Worm (Caenorhabditis elegans) whole organism, mixed stage, embryonic: ENCODE data around the gene str-61.

ENCODE experiments used
- ceh-39 ChIP-seq: fragments of 150-350 bp; optimal IDR thresholded peaks from 2 replicates; lab custom pipeline; 2014; ENCODE audit warnings: missing biosample characterization, missing genetic modification characterization
- elt-1 ChIP-seq: sonication (generic microtip); optimal IDR thresholded peaks from 2 replicates; lab custom pipeline; 2017; ENCODE audit warnings: missing genetic modification characterization, mild to moderate bottlenecking, missing compliant biosample characterization, antibody characterized with exemption, moderate library complexity, borderline replicate concordance; ENCODE audit not compliant: insufficient read depth
- flh-1 ChIP-seq: fragments of 200-800 bp; sonication (Bioruptor generic); optimal IDR thresholded peaks from 2 replicates; lab custom pipeline; 2018; ENCODE audit warnings: mild to moderate bottlenecking, missing genetic modification characterization, moderate library complexity, missing compliant biosample characterization
- hlh-1 ChIP-seq: fragments of 150-350 bp; optimal IDR thresholded peaks from 2 replicates; lab custom pipeline; 2014; ENCODE audit warnings: missing biosample characterization, missing genetic modification reagents, missing genetic modification characterization
- pha-4 ChIP-seq: fragments of 150-350 bp; optimal IDR thresholded peaks from 2 replicates; lab custom pipeline; 2018; ENCODE audit warnings: missing biosample characterization, missing genetic modification reagents, missing genetic modification characterization
- sptf-1 ChIP-seq: sonication (generic microtip); optimal IDR thresholded peaks from 2 replicates; lab custom pipeline; 2017; ENCODE audit warnings: mild to moderate bottlenecking, missing genetic modification characterization, moderate library complexity, missing compliant biosample characterization
- tbx-8 ChIP-seq: fragments of 200-800 bp; sonication (Bioruptor generic); optimal IDR thresholded peaks from 2 replicates; lab custom pipeline; 2018; ENCODE audit warnings: mild to moderate bottlenecking, missing genetic modification characterization, moderate library complexity, missing compliant biosample characterization
- unc-120 ChIP-seq: sonication (generic microtip); optimal IDR thresholded peaks from 2 replicates; lab custom pipeline; 2017; ENCODE audit warnings: missing genetic modification characterization, missing compliant biosample characterization; ENCODE audit not compliant: poor library complexity, severe bottlenecking
- zip-8 ChIP-seq: fragments of 150-350 bp; optimal IDR thresholded peaks from 2 replicates; lab custom pipeline; 2014; ENCODE audit warnings: missing biosample characterization, missing genetic modification characterization

Gene str-61

DNA sequence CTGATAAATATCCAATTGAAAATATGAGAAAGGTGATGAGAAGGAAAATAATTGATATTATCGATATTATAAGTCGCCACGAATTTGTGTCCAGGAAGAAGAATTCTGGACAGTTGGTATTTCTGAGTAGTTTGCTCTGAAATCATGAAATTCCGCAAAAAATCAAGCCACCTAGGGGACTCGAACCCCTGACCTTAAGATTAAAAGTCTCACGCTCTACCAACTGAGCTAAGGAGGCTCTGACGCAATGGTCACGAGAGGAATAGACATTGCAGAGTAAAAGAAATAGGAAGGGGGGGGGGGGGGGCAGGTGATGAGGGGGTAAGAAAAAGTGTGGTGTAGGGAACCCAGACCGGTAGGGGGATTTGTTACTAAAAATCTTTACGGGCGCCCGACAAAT, 49.2 kb downstream of the str-61 start (continued):
- TF ChIP-seq sptf-1 (peak; percentile 75), hlh-1 (tag; lab: Kevin White, UChicago) (peak; percentile 3)

DNA sequence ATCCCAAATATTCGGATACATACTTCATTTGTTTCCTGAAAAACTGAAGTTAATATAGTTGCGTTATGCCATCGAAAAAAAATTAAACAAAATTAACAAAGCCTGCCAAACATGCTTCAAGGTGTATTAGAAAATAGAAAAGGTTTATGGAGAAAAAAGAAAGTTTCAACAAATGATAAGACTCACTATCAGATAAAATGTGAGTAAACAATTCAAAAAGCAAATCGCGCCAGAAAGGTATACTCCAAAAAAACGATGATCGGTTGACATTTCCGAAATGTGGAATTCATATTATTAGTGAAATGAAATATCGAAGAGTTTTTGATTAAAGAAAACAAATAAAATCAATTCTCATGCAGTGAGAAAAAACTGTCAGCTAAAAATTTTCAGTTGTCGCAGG, 50.2 kb downstream of the str-61 start, which contains the start of gene Y70C5A.3:
Y70C5A.3 (minus strand) TSS at position 50 of the 400 bp plus-strand sequence.
- TF ChIP-seq tbx-8 (GFP tag; lab: Kevin White, UChicago): no peak
- no peak for TF ChIP-seq ceh-39 (tag; lab: Kevin White, UChicago)
- TF ChIP-seq pha-4: no peak
- no peak for TF ChIP-seq elt-1 (tag; lab: Kevin White, UChicago)
- TF ChIP-seq zip-8 (tag; lab: Kevin White, UChicago): no peak
- no peak for TF ChIP-seq flh-1 (GFP tag; lab: Kevin White, UChicago)
- no peak for TF ChIP-seq unc-120 (tag; lab: Kevin White, UChicago)
- TF ChIP-seq, all 35 proteins: peak for 0
